Worm (Caenorhabditis elegans): ENCODE results near the gene hog-1.

The hog-1 gene

DNA sequence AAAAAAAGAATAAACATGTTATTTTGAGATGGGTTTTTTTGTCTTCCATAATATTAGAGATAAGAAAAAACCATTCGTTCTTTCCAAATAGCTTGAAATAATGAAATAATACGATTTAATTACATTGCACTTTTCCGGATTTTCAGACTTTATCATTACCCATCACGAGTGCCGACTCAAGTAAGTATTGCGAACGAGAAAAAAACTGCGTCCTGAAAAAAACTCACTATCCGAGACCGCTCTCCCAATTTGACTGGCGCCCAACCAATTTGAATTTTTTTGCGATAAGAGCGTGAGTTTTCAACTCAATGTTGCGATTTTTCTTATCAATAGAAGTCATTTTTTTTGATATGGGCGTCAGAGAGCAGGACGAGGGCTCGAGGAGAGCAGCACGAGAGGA, 41.0 kb downstream of the hog-1 start:
- TF ChIP-seq snpc-4 (tag; optimal IDR thresholded peaks at IDR 0.05) (no peak), mdl-1 (tag; optimal IDR thresholded peaks at IDR 0.05) (no peak), F13H6.1 (tag; optimal IDR thresholded peaks at IDR 0.05) (peak; percentile 37), nhr-12 (tag; optimal IDR thresholded peaks at IDR 0.05) (no peak), gmeb-1 (tag; optimal IDR thresholded peaks at IDR 0.05) (peak; percentile 2), fos-1 (tag; optimal IDR thresholded peaks at IDR 0.05) (peak; percentile 54), R02D3.7 (tag; optimal IDR thresholded peaks at IDR 0.05) (no peak), zag-1 (tag; optimal IDR thresholded peaks at IDR 0.05) (no peak), nhr-129 (tag; optimal IDR thresholded peaks at IDR 0.05) (no peak), ceh-82 (tag; optimal IDR thresholded peaks at IDR 0.05) (no peak), crh-2 (tag; optimal IDR thresholded peaks at IDR 0.05) (peak; percentile 23), nhr-77 (tag; optimal IDR thresholded peaks at IDR 0.05) (no peak), peb-1 (tag; optimal IDR thresholded peaks at IDR 0.05) (no peak)

DNA sequence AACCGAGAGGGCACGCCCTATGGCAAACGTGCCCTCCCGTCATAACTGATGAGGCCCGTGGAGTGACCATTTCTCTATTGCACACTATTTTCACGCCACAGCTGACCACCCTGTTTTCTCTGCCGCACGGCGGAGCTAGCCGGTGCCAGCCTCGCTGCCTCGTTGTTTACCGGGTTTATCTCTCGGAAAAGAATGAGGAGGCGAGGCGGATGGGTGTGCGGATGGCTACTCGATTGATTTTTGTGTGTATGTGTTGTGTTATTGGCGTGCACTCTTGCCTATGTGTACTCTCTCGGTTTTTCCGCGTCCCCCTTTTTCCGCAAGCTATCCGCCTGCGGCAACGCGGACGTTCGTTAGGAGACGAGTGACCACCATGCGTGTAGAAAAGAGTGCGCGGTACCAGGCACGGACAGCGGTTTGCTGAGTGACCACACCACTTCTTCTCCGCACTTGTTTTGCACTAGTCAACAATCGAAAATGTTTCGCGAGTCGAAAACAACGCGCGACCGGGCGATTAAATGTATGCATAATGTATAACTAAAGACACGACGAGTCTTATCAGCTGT, 42.0 kb downstream of the hog-1 start:
- no peak for TF ChIP-seq elt-3 (tag; optimal IDR thresholded peaks at IDR 0.05)
- TF ChIP-seq elt-1 (tag; optimal IDR thresholded peaks at IDR 0.05): no peak
- peak; percentile 76 for TF ChIP-seq egl-27 (tag; optimal IDR thresholded peaks at IDR 0.05)
- TF ChIP-seq Y55F3AM.14 (GFP tag; optimal IDR thresholded peaks at IDR 0.05): peak; percentile 98
- TF ChIP-seq unc-62 (GFP tag; optimal IDR thresholded peaks at IDR 0.05): peak; percentile 20
- TF ChIP-seq nhr-6 (tag; optimal IDR thresholded peaks at IDR 0.05): no peak
- peak; percentile 91 for TF ChIP-seq sem-4 (tag; optimal IDR thresholded peaks at IDR 0.05)
- TF ChIP-seq lsy-2 (tag; optimal IDR thresholded peaks at IDR 0.05): peak in 1 of 2 experiments; percentile 76
- peak; percentile 100 for TF ChIP-seq F13H6.1 (tag; optimal IDR thresholded peaks at IDR 0.05)
- TF ChIP-seq alr-1 (tag; optimal IDR thresholded peaks at IDR 0.05): no peak
- no peak for TF ChIP-seq ceh-16 (tag; optimal IDR thresholded peaks at IDR 0.05)
- TF ChIP-seq nhr-23 (tag; optimal IDR thresholded peaks at IDR 0.05): no peak
- no peak for TF ChIP-seq nhr-25 (tag; optimal IDR thresholded peaks at IDR 0.05)
- peak; percentile 68 to 81 for TF ChIP-seq mdl-1 (tag; optimal IDR thresholded peaks at IDR 0.05)
- TF ChIP-seq unc-55 (GFP tag; optimal IDR thresholded peaks at IDR 0.05): peak; percentile 41
- TF ChIP-seq nhr-10 (tag; optimal IDR thresholded peaks at IDR 0.05): no peak
- TF ChIP-seq C34F6.9 (tag; optimal IDR thresholded peaks at IDR 0.05): peak; percentile 51
- TF ChIP-seq nhr-21 (tag; optimal IDR thresholded peaks at IDR 0.05): peak; percentile 83
- peak; percentile 58 for TF ChIP-seq sma-3 (GFP tag; optimal IDR thresholded peaks at IDR 0.05)
- TF ChIP-seq R02D3.7 (tag; optimal IDR thresholded peaks at IDR 0.05): no peak
- peak; percentile 87 for TF ChIP-seq sma-9 (GFP tag; optimal IDR thresholded peaks at IDR 0.05)
- no peak for TF ChIP-seq sma-9 (tag; optimal IDR thresholded peaks at IDR 0.05)
- no peak for TF ChIP-seq unc-39 (tag; optimal IDR thresholded peaks at IDR 0.05)
- TF ChIP-seq zag-1 (tag; optimal IDR thresholded peaks at IDR 0.05): peak; percentile 63
- TF ChIP-seq fos-1 (tag; optimal IDR thresholded peaks at IDR 0.05): peak; percentile 49
- peak; percentile 46 for TF ChIP-seq nhr-129 (tag; optimal IDR thresholded peaks at IDR 0.05)
- TF ChIP-seq nhr-77 (tag; optimal IDR thresholded peaks at IDR 0.05): no peak
- no peak for TF ChIP-seq ztf-4 (tag; optimal IDR thresholded peaks at IDR 0.05)
- no peak for TF ChIP-seq dmd-4 (tag; optimal IDR thresholded peaks at IDR 0.05)
- no peak for TF ChIP-seq mab-5 (tag; optimal IDR thresholded peaks at IDR 0.05)
- TF ChIP-seq mbf-1 (tag; optimal IDR thresholded peaks at IDR 0.05): no peak
- peak; percentile 47 for TF ChIP-seq lin-11 (tag; optimal IDR thresholded peaks at IDR 0.05)
- no peak for TF ChIP-seq nhr-237 (tag; optimal IDR thresholded peaks at IDR 0.05)
- no peak for TF ChIP-seq ZK546.5 (tag; optimal IDR thresholded peaks at IDR 0.05)
- peak; percentile 66 for TF ChIP-seq lin-39 (tag; optimal IDR thresholded peaks at IDR 0.05)
- TF ChIP-seq crh-2 (tag; optimal IDR thresholded peaks at IDR 0.05): peak; percentile 68
- no peak for TF ChIP-seq skn-1 (tag; optimal IDR thresholded peaks at IDR 0.05)
- TF ChIP-seq gmeb-1 (tag; optimal IDR thresholded peaks at IDR 0.05): no peak
- TF ChIP-seq lin-13 (GFP tag; optimal IDR thresholded peaks at IDR 0.05): peak; percentile 3
- peak; percentile 94 for TF ChIP-seq peb-1 (tag; optimal IDR thresholded peaks at IDR 0.05)
- no peak for TF ChIP-seq nhr-12 (tag; optimal IDR thresholded peaks at IDR 0.05)
- TF ChIP-seq snpc-4 (tag; optimal IDR thresholded peaks at IDR 0.05): no peak
